Worm (Caenorhabditis elegans) whole organism, late embryonic: ENCODE data around the gene srx-22.

Experiments
- ahr-1 ChIP-seq: sonication (generic microtip); optimal IDR thresholded peaks from 2 replicates; lab custom pipeline; 2016; ENCODE audit warnings: missing genetic modification characterization, missing compliant biosample characterization
- ama-1 ChIP-seq: fragments of 150-350 bp; optimal IDR thresholded peaks from 2 replicates; lab custom pipeline; 2014
- hlh-13 ChIP-seq: fragments of 200-800 bp; sonication (Bioruptor generic); optimal IDR thresholded peaks from 2 replicates; lab custom pipeline; 2018; ENCODE audit warnings: mild to moderate bottlenecking, missing genetic modification characterization, missing compliant biosample characterization
- lim-6 ChIP-seq: sonication (generic microtip); optimal IDR thresholded peaks from 2 replicates; lab custom pipeline; 2016; ENCODE audit warnings: missing genetic modification characterization, missing compliant biosample characterization
- lin-11 ChIP-seq: fragments of 200-800 bp; sonication (Bioruptor generic); optimal IDR thresholded peaks from 2 replicates; lab custom pipeline; 2018; ENCODE audit warnings: mild to moderate bottlenecking, missing genetic modification characterization, missing compliant biosample characterization
- pha-4 ChIP-seq: fragments of 150-350 bp; optimal IDR thresholded peaks from 2 replicates; lab custom pipeline; 2018; ENCODE audit warnings: missing biosample characterization, missing genetic modification reagents, missing genetic modification characterization
- sdc-2 ChIP-seq: sonication (generic microtip); optimal IDR thresholded peaks from 2 replicates; lab custom pipeline; 2016; ENCODE audit warnings: missing genotype, missing genetic modification characterization, missing compliant biosample characterization
- sox-4 ChIP-seq: sonication (generic microtip); optimal IDR thresholded peaks from 2 replicates; lab custom pipeline; 2017; ENCODE audit warnings: mild to moderate bottlenecking, missing genetic modification characterization, inconsistent platforms, missing compliant biosample characterization

DNA sequence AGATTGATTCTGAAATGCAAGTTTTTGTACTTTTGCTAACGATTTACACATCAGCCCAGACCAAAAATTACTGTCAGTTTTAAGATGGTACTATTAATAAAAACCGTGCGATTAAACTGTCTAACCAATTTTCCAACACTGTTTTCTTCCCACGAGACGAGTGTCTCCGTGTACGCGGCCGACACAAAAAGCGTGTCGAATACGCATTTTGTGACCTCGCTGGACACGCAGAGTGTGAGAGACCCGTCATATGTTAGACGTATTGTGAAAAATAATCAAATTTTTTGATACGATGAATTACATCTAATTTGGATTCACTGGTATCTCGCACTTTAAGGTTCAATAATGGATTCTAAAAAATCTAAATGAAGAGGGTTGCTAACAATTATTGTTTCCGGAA is 44.1 kb upstream of the srx-22 start:
- TF ChIP-seq ama-1 (no peak), sox-4 (tag; lab: Kevin White, UChicago) (no peak), sdc-2 (tag; lab: Kevin White, UChicago) (no peak), lin-11 (no peak), hlh-13 (GFP tag; lab: Kevin White, UChicago) (no peak), pha-4 (tag; lab: Kevin White, UChicago) (no peak), ahr-1 (tag; lab: Kevin White, UChicago) (no peak), lim-6 (tag; lab: Kevin White, UChicago) (no peak)
